Worm (Caenorhabditis elegans): ENCODE measurements around the gene gfl-1.
A peak's percentile ranks its signal among the peaks of the same experiment; 100 is the strongest.

Gene gfl-1

ce11 chrIV:11474067-11474466, 47.0 kb upstream of the gfl-1 start (continued):
- TF ChIP-seq spr-1 (tag; optimal IDR thresholded peaks at IDR 0.05) (peak; percentile 87), dmd-6 (GFP tag; IDR thresholded peaks at IDR 0.05) (peak; percentile 75), mdt-29 (GFP tag; IDR thresholded peaks at IDR 0.05) (peak; percentile 87), nhr-25 (tag; optimal IDR thresholded peaks at IDR 0.05; ENCODE audit: borderline replicate concordance, insufficient read depth) (no peak), zip-11 (GFP tag; IDR thresholded peaks at IDR 0.05) (peak; percentile 90), ces-1 (GFP tag; optimal IDR thresholded peaks at IDR 0.05) (no peak), mep-1 (tag; optimal IDR thresholded peaks at IDR 0.05) (peak; percentile 80), F37D6.2 (tag; optimal IDR thresholded peaks at IDR 0.05) (peak; percentile 46), egl-27 (tag; optimal IDR thresholded peaks at IDR 0.05) (no peak), ceh-62 (tag; optimal IDR thresholded peaks at IDR 0.05) (no peak), Y75B8A.6 (GFP tag; IDR thresholded peaks at IDR 0.05) (peak; percentile 87), daf-16 (GFP tag; optimal IDR thresholded peaks at IDR 0.05) (peak; percentile 59 to 91), daf-16 (tag; optimal IDR thresholded peaks at IDR 0.05) (peak; percentile 73), mdl-1 (tag; optimal IDR thresholded peaks at IDR 0.05) (peak in 1 of 2 experiments; percentile 3), F44E2.7 (GFP tag; IDR thresholded peaks at IDR 0.05) (peak; percentile 97), hlh-11 (tag; optimal IDR thresholded peaks at IDR 0.05) (peak; percentile 78), php-3 (GFP tag; IDR thresholded peaks at IDR 0.05) (peak; percentile 91), dmd-8 (GFP tag; IDR thresholded peaks at IDR 0.05) (peak; percentile 99), lin-15B (tag; optimal IDR thresholded peaks at IDR 0.05) (no peak), lsy-2 (tag; optimal IDR thresholded peaks at IDR 0.05) (peak in 1 of 2 experiments; percentile 64), mes-2 (tag; optimal IDR thresholded peaks at IDR 0.05; ENCODE audit: poor library complexity, severe bottlenecking) (peak; percentile 92), madf-9 (GFP tag; conservative IDR thresholded peaks at IDR 0.05) (peak; percentile 91; the same call in 1 of the 2 replicates), skn-1 (tag; optimal IDR thresholded peaks at IDR 0.05) (no peak), T20F7.1 (GFP tag; optimal IDR thresholded peaks at IDR 0.05) (peak; percentile 66), nhr-41 (GFP tag; IDR thresholded peaks at IDR 0.05) (peak; percentile 87), dpl-1 (GFP tag; optimal IDR thresholded peaks at IDR 0.05) (peak; percentile 27), ceh-20 (GFP tag; IDR thresholded peaks at IDR 0.05) (peak; percentile 87), cey-2 (tag; optimal IDR thresholded peaks at IDR 0.05; ENCODE audit: borderline replicate concordance, insufficient read depth) (no peak), aly-2 (tag; optimal IDR thresholded peaks at IDR 0.05) (peak; percentile 81), pqm-1 (tag; optimal IDR thresholded peaks at IDR 0.05) (peak; percentile 6), jun-1 (tag; optimal IDR thresholded peaks at IDR 0.05) (peak; percentile 77), set-16 (GFP tag; IDR thresholded peaks at IDR 0.05) (peak; percentile 74), nhr-77 (tag; optimal IDR thresholded peaks at IDR 0.05) (no peak), ztf-11 (tag; optimal IDR thresholded peaks at IDR 0.05) (no peak), saeg-2 (GFP tag; IDR thresholded peaks at IDR 0.05) (peak; percentile 86), F26F4.8 (GFP tag; conservative IDR thresholded peaks at IDR 0.05) (peak; percentile 98), ZK546.5 (tag; optimal IDR thresholded peaks at IDR 0.05) (no peak), nhr-28 (tag; optimal IDR thresholded peaks at IDR 0.05) (peak; percentile 24), zip-2 (tag; optimal IDR thresholded peaks at IDR 0.05) (no peak), lin-13 (GFP tag; optimal IDR thresholded peaks at IDR 0.05) (peak; percentile 85), arid-1 (GFP tag; conservative IDR thresholded peaks at IDR 0.05) (peak; percentile 96), F49E8.2 (tag; optimal IDR thresholded peaks at IDR 0.05; ENCODE audit: borderline replicate concordance) (peak; percentile 76), nhr-237 (tag; optimal IDR thresholded peaks at IDR 0.05) (no peak), egl-43 (GFP tag; IDR thresholded peaks at IDR 0.05) (peak; percentile 99), ztf-7 (tag; optimal IDR thresholded peaks at IDR 0.05) (peak; percentile 45), hif-1 (tag; optimal IDR thresholded peaks at IDR 0.05) (peak; percentile 67 to 79), Y5F2A.4 (GFP tag; optimal IDR thresholded peaks at IDR 0.05) (peak; percentile 89), nhr-11 (tag; optimal IDR thresholded peaks at IDR 0.05) (peak; percentile 34), lir-3 (tag; optimal IDR thresholded peaks at IDR 0.05) (peak; percentile 91), hlh-30 (tag; optimal IDR thresholded peaks at IDR 0.05; ENCODE audit: insufficient read depth) (peak; percentile 73), lin-29 (GFP tag; IDR thresholded peaks at IDR 0.05) (peak; percentile 83)

Data from whole organism, L4 larva.